Worm (Caenorhabditis elegans): ENCODE measurements around the gene Y57G11B.3.

ce11 chrIV:14599321-14599720 lies 25.1 kb upstream of the Y57G11B.3 start:
- TF ChIP-seq mbf-1 (tag; optimal IDR thresholded peaks at IDR 0.05) = no peak
- no peak for TF ChIP-seq F13H6.1 (tag; optimal IDR thresholded peaks at IDR 0.05)
- TF ChIP-seq blmp-1 (tag; optimal IDR thresholded peaks at IDR 0.05; ENCODE audit: insufficient read depth) = no peak
- TF ChIP-seq aly-2 (tag; optimal IDR thresholded peaks at IDR 0.05) = no peak
- no peak for TF ChIP-seq elt-3 (tag; optimal IDR thresholded peaks at IDR 0.05)
- no peak for TF ChIP-seq ceh-16 (tag; optimal IDR thresholded peaks at IDR 0.05)
- no peak for TF ChIP-seq unc-62 (GFP tag; optimal IDR thresholded peaks at IDR 0.05)
- TF ChIP-seq zag-1 (tag; optimal IDR thresholded peaks at IDR 0.05) = no peak
- TF ChIP-seq skn-1 (tag; optimal IDR thresholded peaks at IDR 0.05) = no peak
